Worm (Caenorhabditis elegans): ENCODE data around the gene ctf-4.
A peak's percentile ranks its signal among the peaks of the same experiment; 100 is the strongest.

Gene ctf-4

DNA sequence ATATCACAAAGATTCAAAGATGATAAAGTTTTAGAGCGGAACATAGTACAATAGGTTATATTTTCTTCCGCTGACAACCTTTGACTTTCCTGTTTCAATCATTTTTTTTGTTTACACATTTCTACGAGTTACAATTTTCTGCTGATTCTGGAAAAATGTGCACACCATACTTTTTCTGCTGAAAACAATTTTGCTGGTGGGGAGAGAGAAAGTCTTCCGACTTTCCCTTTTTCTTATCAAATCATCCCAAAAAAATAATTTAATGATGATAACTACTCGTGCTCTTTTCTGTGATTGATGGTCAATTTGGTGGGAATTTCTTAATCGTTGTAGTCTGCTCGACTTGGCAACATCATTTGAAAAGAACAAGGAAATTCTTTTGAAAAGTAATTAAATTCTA is 42.3 kb upstream of the ctf-4 start:
- TF ChIP-seq nhr-179 (tag; optimal IDR thresholded peaks at IDR 0.05): no peak
- peak; percentile 92 for TF ChIP-seq nhr-80 (tag; optimal IDR thresholded peaks at IDR 0.05)
- TF ChIP-seq dox-1 (GFP tag; IDR thresholded peaks at IDR 0.05): peak; percentile 30; the same call in 1 of the 2 replicates
- no peak for TF ChIP-seq cebp-1 (GFP tag; IDR thresholded peaks at IDR 0.05)
- TF ChIP-seq cebp-1 (tag; optimal IDR thresholded peaks at IDR 0.05): peak; percentile 2

DNA sequence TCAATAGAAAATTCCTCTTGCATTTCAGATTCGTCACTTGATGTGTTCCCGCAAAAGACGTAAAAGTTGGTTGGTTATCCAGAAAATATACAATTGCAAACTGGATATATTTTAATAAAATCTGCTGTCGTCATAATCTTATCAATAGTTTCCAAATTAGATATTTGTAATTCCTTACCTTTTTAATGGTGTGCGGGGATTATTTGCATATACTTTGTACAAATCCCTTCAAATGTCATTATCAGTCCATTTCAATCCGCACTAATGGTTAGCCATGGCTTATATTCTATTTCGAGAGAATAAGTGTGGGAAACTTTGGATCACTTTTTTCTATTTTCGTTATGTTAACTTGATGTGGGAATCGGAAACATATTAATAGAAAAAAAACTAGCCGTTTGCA is 38.8 kb upstream of the ctf-4 start:
- TF ChIP-seq ekl-4 (GFP tag; IDR thresholded peaks at IDR 0.05) (no peak), F37B4.10 (GFP tag; IDR thresholded peaks at IDR 0.05) (no peak), nhr-27 (tag; optimal IDR thresholded peaks at IDR 0.05) (no peak), B0035.1 (tag; optimal IDR thresholded peaks at IDR 0.05) (no peak), lsl-1 (GFP tag; optimal IDR thresholded peaks at IDR 0.05) (no peak), F49E8.2 (tag; optimal IDR thresholded peaks at IDR 0.05; ENCODE audit: insufficient read depth) (no peak), F10E7.11 (tag; optimal IDR thresholded peaks at IDR 0.05) (no peak), D2030.7 (GFP tag; IDR thresholded peaks at IDR 0.05) (no peak), xnd-1 (tag; optimal IDR thresholded peaks at IDR 0.05) (no peak), F22D6.2 (tag; optimal IDR thresholded peaks at IDR 0.05) (no peak), snpc-3.4 (tag; optimal IDR thresholded peaks at IDR 0.05) (no peak), unc-130 (GFP tag; optimal IDR thresholded peaks at IDR 0.05) (no peak), snpc-1.1 (tag; optimal IDR thresholded peaks at IDR 0.05; ENCODE audit: insufficient read depth) (no peak)

DNA sequence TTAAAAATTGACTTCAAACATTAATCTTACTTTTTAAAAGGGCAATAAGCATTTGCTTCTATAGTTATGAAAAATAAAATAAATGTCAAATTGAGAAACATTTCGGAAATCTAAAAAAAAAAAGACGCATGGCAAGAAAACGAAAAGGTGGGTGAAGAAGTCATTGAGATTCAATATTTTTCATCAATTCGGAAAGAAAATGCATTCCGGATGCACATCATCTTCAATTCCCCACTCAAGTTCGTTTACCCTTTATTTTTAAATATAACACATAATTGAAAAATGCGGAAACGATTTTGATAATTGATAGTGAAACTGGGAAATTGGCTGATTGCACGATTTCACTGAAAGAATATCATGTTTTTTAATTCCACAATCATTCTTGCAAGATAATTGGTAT is 37.1 kb upstream of the ctf-4 start, which contains the start of gene F53B7.4:
Gene F53B7.4, minus strand, starts transcription at position 101 of the 400 bp plus-strand sequence.
- TF ChIP-seq Y56A3A.18 (GFP tag; IDR thresholded peaks at IDR 0.05) (no peak), gei-17 (GFP tag; optimal IDR thresholded peaks at IDR 0.05) (no peak), Y53F4B.3 (GFP tag; IDR thresholded peaks at IDR 0.05) (no peak), mxl-1 (tag; optimal IDR thresholded peaks at IDR 0.05) (no peak), Y95B8A.8 (GFP tag; IDR thresholded peaks at IDR 0.05) (no peak), madf-3 (GFP tag; IDR thresholded peaks at IDR 0.05) (no peak), ztf-26 (tag; optimal IDR thresholded peaks at IDR 0.05) (no peak), mes-4 (tag; optimal IDR thresholded peaks at IDR 0.05) (no peak), Y53G8AR.9 (GFP tag; conservative IDR thresholded peaks at IDR 0.05) (no peak), hrde-1 (tag; optimal IDR thresholded peaks at IDR 0.05; ENCODE audit: borderline replicate concordance) (no peak), madf-8 (GFP tag; conservative IDR thresholded peaks at IDR 0.05) (no peak), ceh-40 (GFP tag; IDR thresholded peaks at IDR 0.05) (no peak), hsf-1 (GFP tag; IDR thresholded peaks at IDR 0.05) (no peak), B0035.1 (tag; optimal IDR thresholded peaks at IDR 0.05) (no peak), hmg-1.2 (GFP tag; IDR thresholded peaks at IDR 0.05) (no peak)

ce11 chrV:11000650-11001049 is 35.3 kb upstream of the ctf-4 start, which contains the start of gene isy-1:
TSS of gene isy-1 (minus strand) at chrV:11000699.
- TF ChIP-seq F57C9.4 (tag; optimal IDR thresholded peaks at IDR 0.05) (no peak), F37B4.10 (GFP tag; IDR thresholded peaks at IDR 0.05) (no peak), attf-5 (GFP tag; optimal IDR thresholded peaks at IDR 0.05) (peak; percentile 85), snpc-4 (GFP tag; optimal IDR thresholded peaks at IDR 0.05) (no peak), snpc-4 (tag; optimal IDR thresholded peaks at IDR 0.05) (peak in 1 of 4 experiments; percentile 53), madf-10 (tag; optimal IDR thresholded peaks at IDR 0.05) (no peak), F10E7.11 (tag; optimal IDR thresholded peaks at IDR 0.05) (no peak), ztf-22 (GFP tag; optimal IDR thresholded peaks at IDR 0.05) (no peak), nhr-27 (tag; optimal IDR thresholded peaks at IDR 0.05) (no peak), dpl-1 (GFP tag; optimal IDR thresholded peaks at IDR 0.05) (peak; percentile 56), hmg-20 (GFP tag; IDR thresholded peaks at IDR 0.05) (no peak), lin-35 (GFP tag; optimal IDR thresholded peaks at IDR 0.05) (peak in 1 of 3 experiments; percentile 84), K12H6.12 (tag; optimal IDR thresholded peaks at IDR 0.05) (no peak), him-1 (tag; optimal IDR thresholded peaks at IDR 0.05) (peak; percentile 13), efl-1 (GFP tag; optimal IDR thresholded peaks at IDR 0.05) (peak; percentile 81), C06A6.2 (GFP tag; conservative IDR thresholded peaks at IDR 0.05) (no peak), hlh-26 (GFP tag; conservative IDR thresholded peaks at IDR 0.05) (no peak)

Measured in whole organism, young adult.